Worm (Caenorhabditis elegans) whole organism, young adult: Measurements from ENCODE around the gene R01H2.2.
A peak's percentile ranks its signal among the peaks of the same experiment; 100 is the strongest.

Experiments used
- B0261.1 ChIP-seq: sonication (generic microtip); optimal IDR thresholded peaks from 2 replicates; lab custom pipeline; 2016; ENCODE audit warnings: mild to moderate bottlenecking, missing genetic modification characterization, moderate library complexity, missing compliant biosample characterization
- F39B2.1 ChIP-seq: fragments of 200-800 bp; sonication (Bioruptor generic); IDR thresholded peaks from 2 replicates; pipeline ENCODE4 v1.3.6; 2022; ENCODE audit warnings: missing genetic modification reagents, missing genetic modification characterization, missing compliant biosample characterization
- F57A8.1 ChIP-seq: fragments of 200-800 bp; sonication (Bioruptor generic); optimal IDR thresholded peaks from 2 replicates; lab custom pipeline; 2018; ENCODE audit warnings: mild to moderate bottlenecking, missing genetic modification characterization, moderate library complexity, missing compliant biosample characterization
- K12H6.12 ChIP-seq: fragments of 200-800 bp; sonication (Bioruptor generic); optimal IDR thresholded peaks from 2 replicates; lab custom pipeline; 2018; ENCODE audit warnings: mild to moderate bottlenecking, missing genetic modification characterization, missing compliant biosample characterization
- ama-1 ChIP-seq, 3 experiments: fragments of 150-350 bp in 1 of 3; sonication (generic microtip) in 2 of 3; optimal IDR thresholded peaks; 2 replicates each; lab custom pipeline; 2014 to 2018; ENCODE audit warnings: missing biosample characterization in 2 of 3, missing genetic modification characterization in 2 of 3, missing genetic modification reagents in 2 of 3
- bed-2 ChIP-seq: fragments of 200-800 bp; sonication (Bioruptor generic); IDR thresholded peaks from 2 replicates; pipeline ENCODE4 v1.3.6; 2022; ENCODE audit warnings: missing genetic modification reagents, missing genetic modification characterization, missing compliant biosample characterization
- cebp-1 ChIP-seq, 2 experiments: fragments of 200-800 bp in 1 of 2; sonication (Bioruptor generic) in 1 of 2; sonication (generic microtip) in 1 of 2; IDR thresholded peaks in 1 of 2; optimal IDR thresholded peaks in 1 of 2; 2 replicates each; pipeline versions ENCODE4 v1.3.6 to Lab custom; 2017 to 2022; ENCODE audit warnings: missing compliant biosample characterization in 2 of 2, missing genetic modification characterization in 2 of 2, mild to moderate bottlenecking in 1 of 2, missing genetic modification reagents in 1 of 2, moderate library complexity in 1 of 2
- ets-4 ChIP-seq: fragments of 200-800 bp; sonication (Bioruptor generic); optimal IDR thresholded peaks from 2 replicates; lab custom pipeline; 2018; ENCODE audit warnings: mild to moderate bottlenecking, missing genetic modification characterization, missing compliant biosample characterization
- hsf-1 ChIP-seq: fragments of 200-800 bp; sonication (Bioruptor generic); IDR thresholded peaks from 2 replicates; pipeline ENCODE4 v1.3.6; 2022; ENCODE audit warnings: missing genetic modification reagents, missing genetic modification characterization, missing compliant biosample characterization
- lir-1 ChIP-seq: fragments of 200-800 bp; sonication (Bioruptor generic); conservative IDR thresholded peaks from 2 replicates; pipeline ENCODE4 v1.3.6; 2022; ENCODE audit warnings: missing genetic modification reagents, missing genetic modification characterization, missing compliant biosample characterization
- mxl-1 ChIP-seq: sonication (generic microtip); optimal IDR thresholded peaks from 2 replicates; lab custom pipeline; 2016; ENCODE audit warnings: missing genetic modification characterization, missing compliant biosample characterization
- nfyb-1 ChIP-seq: fragments of 200-800 bp; sonication (Bioruptor generic); IDR thresholded peaks from 2 replicates; pipeline ENCODE4 v1.3.6; 2022; ENCODE audit warnings: missing genetic modification reagents, missing genetic modification characterization, missing compliant biosample characterization
- rec-8 ChIP-seq, 2 experiments: sonication (generic microtip); optimal IDR thresholded peaks; 2 replicates each; lab custom pipeline; 2016; ENCODE audit warnings: mild to moderate bottlenecking in 2 of 2, missing genetic modification characterization in 2 of 2, missing genetic modification reagents in 2 of 2, missing genotype in 2 of 2, missing biosample characterization in 1 of 2, missing compliant biosample characterization in 1 of 2, moderate library complexity in 1 of 2
- ztf-25 ChIP-seq: fragments of 200-800 bp; sonication (Bioruptor generic); IDR thresholded peaks from 2 replicates; pipeline ENCODE4 v1.3.6; 2022; ENCODE audit warnings: missing genetic modification reagents, missing genetic modification characterization, missing compliant biosample characterization

- TF ChIP-seq ama-1 (optimal IDR thresholded peaks at IDR 0.05; lab: Kevin White, UChicago) (no peak), ama-1 (GFP tag; optimal IDR thresholded peaks at IDR 0.05; lab: Kevin White, UChicago) (no peak), K12H6.12 (tag; lab: Kevin White, UChicago) (no peak), cebp-1 (GFP tag; IDR thresholded peaks at IDR 0.05; lab: Robert Waterston, UW) (no peak), cebp-1 (tag; optimal IDR thresholded peaks at IDR 0.05; lab: Kevin White, UChicago) (no peak), F57A8.1 (GFP tag; lab: Kevin White, UChicago) (no peak), ets-4 (no peak), bed-2 (GFP tag; lab: Robert Waterston, UW) (no peak), nfyb-1 (no peak), B0261.1 (no peak), lir-1 (GFP tag; lab: Robert Waterston, UW) (no peak), mxl-1 (tag; lab: Kevin White, UChicago) (no peak), hsf-1 (GFP tag; lab: Robert Waterston, UW) (0 out of 2 replicates have a peak, but pooled peaks have one; percentile 48), ztf-25 (no peak), rec-8 (tag; optimal IDR thresholded peaks at IDR 0.05; lab: Kevin White, UChicago) (no peak), F39B2.1 (no peak)
Measured at ce11 chrIII:7067385-7067896, 11.1 kb downstream of the R01H2.2 start, which contains the start of gene ger-1.
